Fruit fly (Drosophila melanogaster): ENCODE results near the gene CG31624.

CG31624 gene

dm6 chr2L:21246687-21247086 is 46.5 kb upstream of the CG31624 start (continued):
- no peak for TF ChIP-seq CG11902 (GFP tag; optimal IDR thresholded peaks at IDR 0.05)
- TF ChIP-seq Eip75B (GFP tag; optimal IDR thresholded peaks at IDR 0.05): no peak
- TF ChIP-seq CG8632 (GFP tag; optimal IDR thresholded peaks at IDR 0.05): no peak
- TF ChIP-seq fkh (GFP tag; optimal IDR thresholded peaks at IDR 0.05): no peak
- TF ChIP-seq Lpt (GFP tag; optimal IDR thresholded peaks at IDR 0.05): peak; percentile 56
- TF ChIP-seq CG6163 (GFP tag; IDR thresholded peaks at IDR 0.05): peak; percentile 57; the same call in 1 of the 3 replicates
- TF ChIP-seq pdm3 (GFP tag; optimal IDR thresholded peaks at IDR 0.05): peak; percentile 44
- no peak for TF ChIP-seq Sox102F (GFP tag; optimal IDR thresholded peaks at IDR 0.05)
- TF ChIP-seq CG6276 (GFP tag; optimal IDR thresholded peaks at IDR 0.05): peak; percentile 69
- peak; percentile 72 for TF ChIP-seq CG8119 (GFP tag; IDR thresholded peaks at IDR 0.05)
- TF ChIP-seq Hr4 (GFP tag; optimal IDR thresholded peaks at IDR 0.05): peak; percentile 74
- no peak for TF ChIP-seq Blimp-1 (GFP tag; optimal IDR thresholded peaks at IDR 0.05)
- TF ChIP-seq CG9139 (GFP tag; optimal IDR thresholded peaks at IDR 0.05): no peak
- no peak for TF ChIP-seq CG7368 (GFP tag; optimal IDR thresholded peaks at IDR 0.05)
- TF ChIP-seq spab (GFP tag; optimal IDR thresholded peaks at IDR 0.05): no peak
- no peak for TF ChIP-seq svp (GFP tag)
- TF ChIP-seq CG15336 (GFP tag; IDR thresholded peaks at IDR 0.05): peak; percentile 81
- no peak for TF ChIP-seq cyc (GFP tag; optimal IDR thresholded peaks at IDR 0.05)
- peak; percentile 23 for TF ChIP-seq dac (GFP tag; optimal IDR thresholded peaks at IDR 0.05)
- no peak for TF ChIP-seq CG6854 (GFP tag; optimal IDR thresholded peaks at IDR 0.05)
- TF ChIP-seq CG3919 (GFP tag; optimal IDR thresholded peaks at IDR 0.05): peak; percentile 28
- TF ChIP-seq esn (GFP tag; optimal IDR thresholded peaks at IDR 0.05): no peak
- TF ChIP-seq Hr39 (GFP tag; optimal IDR thresholded peaks at IDR 0.05): no peak
- TF ChIP-seq CG11294 (GFP tag; IDR thresholded peaks at IDR 0.05): no peak
- TF ChIP-seq CG6808 (GFP tag; optimal IDR thresholded peaks at IDR 0.05): no peak
- no peak for TF ChIP-seq CG8319 (GFP tag; optimal IDR thresholded peaks at IDR 0.05)
- peak; percentile 10 for TF ChIP-seq CG16779 (tag; optimal IDR thresholded peaks at IDR 0.05)
- no peak for TF ChIP-seq CG6792 (GFP tag; optimal IDR thresholded peaks at IDR 0.05)
- no peak for TF ChIP-seq lz (GFP tag; optimal IDR thresholded peaks at IDR 0.05)
- no peak for TF ChIP-seq fd85E (GFP tag; optimal IDR thresholded peaks at IDR 0.05)
- TF ChIP-seq dsx (GFP tag; optimal IDR thresholded peaks at IDR 0.05; ENCODE audit: poor library complexity, severe bottlenecking): no peak
- TF ChIP-seq topi (GFP tag; optimal IDR thresholded peaks at IDR 0.05): no peak
- no peak for TF ChIP-seq vri (GFP tag; optimal IDR thresholded peaks at IDR 0.05)
- no peak for TF ChIP-seq Hr38 (GFP tag; optimal IDR thresholded peaks at IDR 0.05)
- TF ChIP-seq Sox14 (GFP tag; optimal IDR thresholded peaks at IDR 0.05): peak; percentile 11

- TF ChIP-seq CG9139 (GFP tag; optimal IDR thresholded peaks at IDR 0.05) (no peak), spab (GFP tag; optimal IDR thresholded peaks at IDR 0.05) (no peak), CG15336 (GFP tag; IDR thresholded peaks at IDR 0.05) (0 out of 2 replicates have a peak, but pooled peaks have one; percentile 17), CG3919 (GFP tag; optimal IDR thresholded peaks at IDR 0.05) (peak; percentile 31), CG1621 (tag; optimal IDR thresholded peaks at IDR 0.05) (peak; percentile 37), Eip75B (GFP tag; optimal IDR thresholded peaks at IDR 0.05) (peak; percentile 21), CG8119 (GFP tag; IDR thresholded peaks at IDR 0.05) (0 out of 3 replicates have a peak, but pooled peaks have one; percentile 16), CG6163 (GFP tag; IDR thresholded peaks at IDR 0.05) (peak; percentile 42; the same call in 2 of the 3 replicates), CG6276 (GFP tag; optimal IDR thresholded peaks at IDR 0.05) (no peak), ss (GFP tag; optimal IDR thresholded peaks at IDR 0.05) (peak in 1 of 2 experiments; percentile 85), CG6808 (GFP tag; optimal IDR thresholded peaks at IDR 0.05) (no peak), Eip78C (GFP tag) (peak; percentile 43)
Measured at dm6 chr2L:21245093-21245736, 45.0 kb upstream of the CG31624 start.
